Worm (Caenorhabditis elegans) whole organism, L3 larva: ENCODE measurements around the gene sur-7.

Experiments used
- unc-39 ChIP-seq: sonication (generic microtip); optimal IDR thresholded peaks from 4 replicates; lab custom pipeline; 2017; ENCODE audit warnings: missing biosample characterization, missing genetic modification characterization
- ztf-11 ChIP-seq: fragments of 150-350 bp; optimal IDR thresholded peaks from 2 replicates; lab custom pipeline; 2014; ENCODE audit warnings: missing biosample characterization, missing genetic modification characterization

ce11 chrX:16356341-16356740 is 20.0 kb upstream of the sur-7 start:
- TF ChIP-seq ztf-11 (tag; lab: Kevin White, UChicago) (no peak), unc-39 (tag; lab: Kevin White, UChicago) (no peak)
